Worm (Caenorhabditis elegans) whole organism, early embryonic: ENCODE measurements around the gene F59H6.14.

Experiments
- ama-1 ChIP-seq: fragments of 150-350 bp; optimal IDR thresholded peaks from 2 replicates; lab custom pipeline; 2014
- ceh-13 ChIP-seq: fragments of 200-800 bp; sonication (Bioruptor generic); optimal IDR thresholded peaks from 2 replicates; lab custom pipeline; 2018; ENCODE audit warnings: mild to moderate bottlenecking, missing genetic modification characterization, missing compliant biosample characterization
- ceh-36 ChIP-seq: sonication (generic microtip); optimal IDR thresholded peaks from 2 replicates; lab custom pipeline; 2016; ENCODE audit warnings: missing genetic modification characterization, inconsistent platforms, missing compliant biosample characterization
- flt-1 ChIP-seq: fragments of 200-800 bp; sonication (Bioruptor generic); IDR thresholded peaks from 2 replicates; pipeline ENCODE4 v1.3.6; 2022; ENCODE audit warnings: missing genetic modification characterization, missing compliant biosample characterization
- hmbx-1 ChIP-seq: sonication (generic microtip); optimal IDR thresholded peaks from 2 replicates; lab custom pipeline; 2016; ENCODE audit warnings: mild to moderate bottlenecking, missing genetic modification characterization, missing compliant biosample characterization
- hnd-1 ChIP-seq: sonication (generic microtip); optimal IDR thresholded peaks from 2 replicates; lab custom pipeline; 2016; ENCODE audit warnings: missing genetic modification characterization, missing compliant biosample characterization
- pes-1 ChIP-seq: fragments of 200-800 bp; sonication (Bioruptor generic); IDR thresholded peaks from 2 replicates; pipeline ENCODE4 v1.3.6; 2022; ENCODE audit warnings: missing genetic modification reagents, missing genetic modification characterization, missing compliant biosample characterization
- scrt-1 ChIP-seq: fragments of 200-800 bp; sonication (Bioruptor generic); IDR thresholded peaks from 2 replicates; pipeline ENCODE4 v1.3.6; 2022; ENCODE audit warnings: missing genetic modification characterization, missing compliant biosample characterization
- sea-1 ChIP-seq: fragments of 200-800 bp; sonication (Bioruptor generic); conservative IDR thresholded peaks from 2 replicates; pipeline ENCODE4 v1.3.6; 2022; ENCODE audit warnings: missing genetic modification characterization, missing compliant biosample characterization
- tbx-11 ChIP-seq: fragments of 200-800 bp; sonication (Bioruptor generic); IDR thresholded peaks from 2 replicates; pipeline ENCODE4 v1.3.6; 2022; ENCODE audit warnings: missing genetic modification characterization, missing compliant biosample characterization
- tbx-37 ChIP-seq: fragments of 200-800 bp; sonication (Bioruptor generic); conservative IDR thresholded peaks from 2 replicates; pipeline ENCODE4 v1.3.6; 2022; ENCODE audit warnings: missing genetic modification reagents, missing genetic modification characterization, missing compliant biosample characterization
- tra-4 ChIP-seq: sonication (generic microtip); optimal IDR thresholded peaks from 2 replicates; lab custom pipeline; 2017; ENCODE audit warnings: missing genetic modification characterization, missing compliant biosample characterization

DNA sequence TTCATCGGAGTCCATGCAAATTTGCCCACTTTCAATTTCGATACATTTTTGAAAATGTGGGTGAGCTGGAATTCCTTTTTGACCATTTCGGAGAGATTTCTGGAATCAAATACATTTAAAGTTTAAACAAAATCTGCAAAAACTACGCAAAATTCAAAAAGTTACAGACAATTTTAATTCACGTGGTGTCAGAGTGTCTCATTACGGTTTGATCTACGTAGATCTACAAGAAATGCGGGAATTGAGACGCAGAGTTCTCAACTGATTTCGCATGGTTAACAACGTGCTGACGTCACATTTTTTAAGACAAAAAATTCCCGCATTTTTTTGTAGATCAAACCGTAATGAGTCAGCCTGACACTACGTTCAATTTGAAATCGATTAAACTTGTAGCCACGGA lies 6.9 kb upstream of the F59H6.14 start, which contains the start of gene bath-21:
- no peak for TF ChIP-seq pes-1 (GFP tag; lab: Robert Waterston, UW)
- TF ChIP-seq flt-1 (GFP tag; lab: Robert Waterston, UW) = no peak
- TF ChIP-seq scrt-1 (GFP tag; lab: Robert Waterston, UW) = no peak
- TF ChIP-seq hmbx-1 (tag; lab: Kevin White, UChicago) = no peak
- TF ChIP-seq tra-4 (tag; lab: Kevin White, UChicago) = no peak
- no peak for TF ChIP-seq tbx-11 (GFP tag; lab: Robert Waterston, UW)
- TF ChIP-seq sea-1 (GFP tag; lab: Robert Waterston, UW) = no peak
- no peak for TF ChIP-seq ceh-36 (tag; lab: Kevin White, UChicago)
- no peak for TF ChIP-seq tbx-37
- TF ChIP-seq ama-1 (lab: Kevin White, UChicago) = no peak
- no peak for TF ChIP-seq hnd-1 (tag; lab: Kevin White, UChicago)
- no peak for TF ChIP-seq ceh-13 (GFP tag; lab: Kevin White, UChicago)
